Worm (Caenorhabditis elegans): Measurements from ENCODE around the gene T08A9.13.

The T08A9.13 gene

ce11 chrX:7334302-7334724 is 12.1 kb upstream of the T08A9.13 start, which contains the start of gene epg-7 (continued):
- TF ChIP-seq zfp-3 (GFP tag; conservative IDR thresholded peaks at IDR 0.05) (peak; percentile 76; the same call in 1 of the 2 replicates), nhr-25 (tag; optimal IDR thresholded peaks at IDR 0.05; ENCODE audit: borderline replicate concordance, insufficient read depth) (peak; percentile 92), unc-39 (tag; optimal IDR thresholded peaks at IDR 0.05) (no peak), ceh-20 (GFP tag; IDR thresholded peaks at IDR 0.05) (peak; percentile 94), daf-16 (GFP tag; optimal IDR thresholded peaks at IDR 0.05) (peak; percentile 41 to 94), daf-16 (tag; optimal IDR thresholded peaks at IDR 0.05) (peak; percentile 83), ctbp-1 (GFP tag; IDR thresholded peaks at IDR 0.05) (peak; percentile 95), lim-7 (GFP tag; IDR thresholded peaks at IDR 0.05) (peak; percentile 64; the same call in 1 of the 2 replicates), mep-1 (tag; optimal IDR thresholded peaks at IDR 0.05) (peak; percentile 96), lin-15B (tag; optimal IDR thresholded peaks at IDR 0.05) (no peak), pha-4 (GFP tag; IDR thresholded peaks at IDR 0.05) (peak; percentile 88), pha-4 (tag; optimal IDR thresholded peaks at IDR 0.05) (no peak), nhr-76 (tag; optimal IDR thresholded peaks at IDR 0.05) (no peak), ces-1 (GFP tag; optimal IDR thresholded peaks at IDR 0.05) (peak; percentile 55), ceh-82 (tag; optimal IDR thresholded peaks at IDR 0.05) (no peak), ceh-32 (tag; optimal IDR thresholded peaks at IDR 0.05; ENCODE audit: poor library complexity) (peak; percentile 63), lin-13 (GFP tag; optimal IDR thresholded peaks at IDR 0.05) (peak; percentile 91), arid-1 (GFP tag; conservative IDR thresholded peaks at IDR 0.05) (peak; percentile 85), ztf-11 (tag; optimal IDR thresholded peaks at IDR 0.05) (no peak), T20F7.1 (GFP tag; optimal IDR thresholded peaks at IDR 0.05) (no peak), Y48G9A.11 (GFP tag; IDR thresholded peaks at IDR 0.05) (no peak), ceh-28 (tag; optimal IDR thresholded peaks at IDR 0.05) (peak; percentile 21), zfp-2 (tag; optimal IDR thresholded peaks at IDR 0.05) (peak; percentile 9), zag-1 (tag; optimal IDR thresholded peaks at IDR 0.05) (peak; percentile 39), aly-2 (tag; optimal IDR thresholded peaks at IDR 0.05) (no peak), gei-8 (GFP tag; optimal IDR thresholded peaks at IDR 0.05) (peak; percentile 55), ZK546.5 (tag; optimal IDR thresholded peaks at IDR 0.05) (no peak), dmd-9 (GFP tag; IDR thresholded peaks at IDR 0.05) (peak; percentile 69), ZK337.2 (GFP tag; IDR thresholded peaks at IDR 0.05) (no peak), ztf-7 (tag; optimal IDR thresholded peaks at IDR 0.05) (peak; percentile 87), dpl-1 (GFP tag; optimal IDR thresholded peaks at IDR 0.05) (peak; percentile 75), mes-2 (tag; optimal IDR thresholded peaks at IDR 0.05; ENCODE audit: poor library complexity, severe bottlenecking) (peak; percentile 84), tag-97 (GFP tag; IDR thresholded peaks at IDR 0.05) (no peak), rbr-2 (tag; optimal IDR thresholded peaks at IDR 0.05) (peak; percentile 96), F49E8.2 (tag; optimal IDR thresholded peaks at IDR 0.05; ENCODE audit: borderline replicate concordance) (no peak), dve-1 (tag; optimal IDR thresholded peaks at IDR 0.05; ENCODE audit: insufficient read depth) (peak; percentile 96), hmg-1.1 (GFP tag; IDR thresholded peaks at IDR 0.05) (peak; percentile 95), R02D3.7 (tag; optimal IDR thresholded peaks at IDR 0.05) (no peak), nhr-41 (GFP tag; IDR thresholded peaks at IDR 0.05) (no peak), dmd-6 (GFP tag; IDR thresholded peaks at IDR 0.05) (peak; percentile 93), mdl-1 (tag; optimal IDR thresholded peaks at IDR 0.05) (peak; percentile 80 to 96), set-16 (GFP tag; IDR thresholded peaks at IDR 0.05) (peak; percentile 79), nhr-237 (tag; optimal IDR thresholded peaks at IDR 0.05) (no peak), nhr-6 (tag; optimal IDR thresholded peaks at IDR 0.05) (peak; percentile 86), egl-27 (tag; optimal IDR thresholded peaks at IDR 0.05) (no peak), ama-1 (optimal IDR thresholded peaks at IDR 0.05) (peak; percentile 24), lin-39 (tag; optimal IDR thresholded peaks at IDR 0.05) (no peak), attf-4 (tag; optimal IDR thresholded peaks at IDR 0.05) (no peak), tra-1 (GFP tag; IDR thresholded peaks at IDR 0.05) (peak; percentile 84), mdt-29 (GFP tag; IDR thresholded peaks at IDR 0.05) (peak; percentile 80), skn-1 (tag; optimal IDR thresholded peaks at IDR 0.05) (no peak), Y75B8A.6 (GFP tag; IDR thresholded peaks at IDR 0.05) (no peak)
